Worm (Caenorhabditis elegans): Measurements from ENCODE around the gene F49E12.10.

DNA sequence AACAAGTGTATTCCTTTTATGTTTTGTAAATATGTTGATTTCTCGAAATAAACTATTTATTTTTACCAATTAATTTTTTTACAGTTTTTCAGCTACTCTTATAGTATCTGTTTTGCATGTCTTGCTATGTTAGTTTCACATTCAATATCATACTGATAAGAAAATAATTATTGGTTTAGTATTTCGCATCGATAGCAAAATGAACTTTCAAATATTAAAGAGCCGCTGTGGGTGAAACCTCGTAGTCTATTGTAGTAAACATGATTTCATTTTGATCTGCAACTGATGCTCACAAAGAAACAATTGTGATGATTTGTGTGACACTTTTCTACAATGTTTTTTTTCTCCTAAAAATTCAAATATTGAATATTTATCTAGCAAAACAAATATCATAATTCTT lies 1.4 kb downstream of the F49E12.10 start:
- TF ChIP-seq tbx-9 (tag; optimal IDR thresholded peaks at IDR 0.05; ENCODE audit: borderline replicate concordance) (no peak), unc-62 (GFP tag; optimal IDR thresholded peaks at IDR 0.05) (no peak), rpc-1 (optimal IDR thresholded peaks at IDR 0.05) (no peak), rpc-1 (tag; optimal IDR thresholded peaks at IDR 0.05) (no peak), ztf-18 (tag; optimal IDR thresholded peaks at IDR 0.05) (no peak)

All from whole organism, young adult.